Fruit fly (Drosophila melanogaster) whole organism, prepupa: ENCODE data around the gene Prosbeta2.
A peak's percentile ranks its signal among the peaks of the same experiment; 100 is the strongest.

Experiments used
- Blimp-1 ChIP-seq: fragments of 200-800 bp; sonication (Bioruptor generic); optimal IDR thresholded peaks from 3 replicates; lab custom pipeline; 2017; ENCODE audit warnings: missing biosample characterization, missing genetic modification characterization, mild to moderate bottlenecking, moderate library complexity, missing genetic modification reagents
- CG10631 ChIP-seq: fragments of 200-800 bp; sonication (Bioruptor generic); optimal IDR thresholded peaks from 2 replicates; lab custom pipeline; 2016; ENCODE audit warnings: missing biosample characterization, missing genetic modification characterization
- CG10669 ChIP-seq: fragments of 200-800 bp; sonication (Bioruptor generic); optimal IDR thresholded peaks from 3 replicates; lab custom pipeline; 2018; ENCODE audit warnings: missing biosample characterization, mild to moderate bottlenecking, missing genetic modification characterization, moderate library complexity
- CG11294 ChIP-seq: fragments of 200-800 bp; sonication (Bioruptor generic); IDR thresholded peaks from 2 replicates; pipeline ENCODE4 v1.3.6; 2022; ENCODE audit warnings: missing biosample characterization, missing genetic modification characterization
- CG11762 ChIP-seq: fragments of 200-800 bp; sonication (Bioruptor generic); optimal IDR thresholded peaks from 3 replicates; lab custom pipeline; 2016; ENCODE audit warnings: missing biosample characterization, missing genetic modification characterization; ENCODE audit not compliant: insufficient read depth
- CG11902 ChIP-seq: fragments of 200-800 bp; sonication (Bioruptor generic); optimal IDR thresholded peaks from 3 replicates; lab custom pipeline; 2016; ENCODE audit warnings: missing biosample characterization, missing genetic modification characterization
- CG15336 ChIP-seq: fragments of 200-800 bp; sonication (Bioruptor generic); IDR thresholded peaks from 2 replicates; pipeline ENCODE4 v1.3.6; 2022; ENCODE audit warnings: missing biosample characterization, missing genetic modification characterization
- CG16779 ChIP-seq: fragments of 200-800 bp; sonication (Bioruptor generic); optimal IDR thresholded peaks from 3 replicates; lab custom pipeline; 2017; ENCODE audit warnings: missing biosample characterization, mild to moderate bottlenecking, missing genetic modification characterization
- CG3032 ChIP-seq: fragments of 200-800 bp; optimal IDR thresholded peaks from 2 replicates; lab custom pipeline; 2019; ENCODE audit warnings: missing biosample characterization, mild to moderate bottlenecking, missing genetic modification characterization, moderate library complexity
- CG31627 ChIP-seq: fragments of 200-800 bp; sonication (Bioruptor generic); optimal IDR thresholded peaks from 3 replicates; lab custom pipeline; 2016; ENCODE audit warnings: missing biosample characterization, missing genetic modification characterization
- CG3919 ChIP-seq: fragments of 200-800 bp; sonication (Bioruptor generic); optimal IDR thresholded peaks from 3 replicates; lab custom pipeline; 2016; ENCODE audit warnings: missing biosample characterization, missing genetic modification characterization
- CG6808 ChIP-seq: fragments of 200-800 bp; sonication (Bioruptor generic); optimal IDR thresholded peaks from 3 replicates; lab custom pipeline; 2017; ENCODE audit warnings: missing biosample characterization, missing genetic modification characterization, mild to moderate bottlenecking, moderate library complexity, missing genetic modification reagents
- CG6854 ChIP-seq: fragments of 200-800 bp; sonication (Bioruptor generic); optimal IDR thresholded peaks from 2 replicates; lab custom pipeline; 2017; ENCODE audit warnings: missing biosample characterization, mild to moderate bottlenecking, missing genetic modification characterization
- Eip75B ChIP-seq: fragments of 200-800 bp; sonication (Bioruptor generic); optimal IDR thresholded peaks from 3 replicates; lab custom pipeline; 2016; ENCODE audit warnings: missing biosample characterization, missing genetic modification characterization
- Eip78C ChIP-seq: fragments of 200-800 bp; sonication (Bioruptor generic); peaks from one replicate; lab custom pipeline; 2016; ENCODE audit warnings: missing biosample characterization, missing genetic modification characterization
- Ets96B ChIP-seq: fragments of 200-800 bp; optimal IDR thresholded peaks from 2 replicates; lab custom pipeline; 2019; ENCODE audit warnings: missing biosample characterization, mild to moderate bottlenecking, missing genetic modification characterization, moderate library complexity
- Gug ChIP-seq: fragments of 200-800 bp; sonication (Bioruptor generic); IDR thresholded peaks from 2 replicates; pipeline ENCODE4 v1.3.6; 2022; ENCODE audit warnings: missing biosample characterization, missing genetic modification characterization
- Hr38 ChIP-seq: sonication (Bioruptor generic); optimal IDR thresholded peaks from 2 replicates; lab custom pipeline; 2016; ENCODE audit warnings: missing biosample characterization, missing genetic modification characterization
- Hr39 ChIP-seq: fragments of 200-800 bp; sonication (Bioruptor generic); optimal IDR thresholded peaks from 2 replicates; lab custom pipeline; 2016; ENCODE audit warnings: missing biosample characterization, missing genetic modification characterization
- Lpt ChIP-seq: fragments of 200-800 bp; sonication (Bioruptor generic); optimal IDR thresholded peaks from 3 replicates; lab custom pipeline; 2016; ENCODE audit warnings: missing biosample characterization, missing genetic modification characterization
- Sox14 ChIP-seq: fragments of 200-800 bp; sonication (Bioruptor generic); optimal IDR thresholded peaks from 3 replicates; lab custom pipeline; 2016; ENCODE audit warnings: missing biosample characterization, missing genetic modification characterization
- Sox15 ChIP-seq: fragments of 200-800 bp; sonication (Bioruptor generic); optimal IDR thresholded peaks from 3 replicates; lab custom pipeline; 2016; ENCODE audit warnings: missing biosample characterization, missing genetic modification characterization
- achi ChIP-seq: fragments of 200-800 bp; sonication (Bioruptor generic); optimal IDR thresholded peaks from 3 replicates; lab custom pipeline; 2016; ENCODE audit warnings: missing biosample characterization, missing genetic modification characterization
- acj6 ChIP-seq: fragments of 200-800 bp; sonication (Bioruptor generic); optimal IDR thresholded peaks from 3 replicates; lab custom pipeline; 2016; ENCODE audit warnings: missing biosample characterization, missing genetic modification characterization
- cyc ChIP-seq: fragments of 200-800 bp; sonication (Bioruptor generic); optimal IDR thresholded peaks from 3 replicates; lab custom pipeline; 2016; ENCODE audit warnings: missing biosample characterization, missing genetic modification characterization
- dsx ChIP-seq: fragments of 200-800 bp; optimal IDR thresholded peaks from 3 replicates; lab custom pipeline; 2019; ENCODE audit warnings: missing biosample characterization, mild to moderate bottlenecking, missing genetic modification characterization, moderate library complexity; ENCODE audit not compliant: poor library complexity, severe bottlenecking
- eg ChIP-seq: fragments of 200-800 bp; sonication (Bioruptor generic); IDR thresholded peaks from 3 replicates; pipeline ENCODE4 v1.3.6; 2022; ENCODE audit warnings: missing biosample characterization, missing genetic modification characterization
- esn ChIP-seq: fragments of 200-800 bp; sonication (Bioruptor generic); optimal IDR thresholded peaks from 2 replicates; lab custom pipeline; 2016; ENCODE audit warnings: missing biosample characterization, mild to moderate bottlenecking, missing genetic modification characterization, moderate library complexity
- fkh ChIP-seq: fragments of 200-800 bp; sonication (Bioruptor generic); optimal IDR thresholded peaks from 3 replicates; lab custom pipeline; 2017; ENCODE audit warnings: missing biosample characterization, mild to moderate bottlenecking, missing genetic modification characterization, moderate library complexity
- salr ChIP-seq, 2 experiments: fragments of 200-800 bp; sonication (Bioruptor generic); optimal IDR thresholded peaks; 3 replicates each; lab custom pipeline; 2016 to 2018; ENCODE audit warnings: missing biosample characterization in 2 of 2, missing genetic modification characterization in 2 of 2, mild to moderate bottlenecking in 1 of 2
- spab ChIP-seq: fragments of 200-800 bp; sonication (Bioruptor generic); optimal IDR thresholded peaks from 2 replicates; lab custom pipeline; 2017; ENCODE audit warnings: missing biosample characterization, mild to moderate bottlenecking, missing genetic modification characterization, missing genetic modification reagents
- svp ChIP-seq: fragments of 200-800 bp; sonication (Bioruptor generic); peaks from one replicate; lab custom pipeline; 2016; ENCODE audit warnings: missing biosample characterization, missing genetic modification characterization
- topi ChIP-seq: fragments of 200-800 bp; sonication (Bioruptor generic); optimal IDR thresholded peaks from 3 replicates; lab custom pipeline; 2016; ENCODE audit warnings: missing biosample characterization, missing genetic modification characterization

The Prosbeta2 gene

DNA sequence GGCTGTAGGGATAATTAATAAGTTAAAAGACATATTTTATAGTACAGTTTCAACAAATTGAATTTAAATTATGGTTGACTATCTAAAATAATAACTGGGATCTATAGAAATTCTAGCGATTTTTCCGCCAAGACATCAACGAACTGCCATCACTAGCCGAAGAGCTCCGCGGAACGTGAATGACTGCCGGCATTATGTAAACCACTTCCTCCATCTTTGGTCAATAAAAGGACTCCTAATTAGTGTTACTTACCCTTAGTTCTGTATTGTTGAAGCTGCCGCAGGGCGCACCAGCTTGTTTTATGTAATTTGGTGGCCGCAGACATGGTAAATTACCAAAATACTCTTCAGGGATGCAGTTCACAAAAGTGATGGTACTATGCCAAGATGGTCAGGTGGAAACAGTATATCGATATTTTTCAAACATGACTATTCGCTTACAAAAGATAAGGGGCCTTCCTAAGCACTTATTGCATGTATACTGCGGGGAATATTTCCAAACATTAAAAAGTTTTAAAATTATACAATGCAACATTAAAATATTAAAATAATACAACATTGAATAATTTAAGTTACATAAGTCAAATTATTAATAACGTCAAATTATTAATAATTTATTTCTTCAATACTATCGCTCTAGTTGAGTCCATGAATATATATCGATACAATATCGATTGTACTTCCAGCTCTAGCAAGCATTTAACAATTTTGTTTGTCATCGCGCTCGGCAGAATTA is at the start of gene Prosbeta2, which contains the start of gene mRpL39:
Gene Prosbeta2, plus strand, starts transcription at position 668 of the 736 bp plus-strand sequence.
Gene mRpL39, minus strand, starts transcription at position 383 of the 736 bp plus-strand sequence.
- TF ChIP-seq CG11762 (peak; percentile 51), Blimp-1 (GFP tag; lab: Kevin White, UChicago) (no peak), fkh (GFP tag; lab: Kevin White, UChicago) (peak; percentile 6), Sox15 (GFP tag; lab: Kevin White, UChicago) (no peak), cyc (GFP tag; lab: Kevin White, UChicago) (peak; percentile 38), esn (peak; percentile 35), Gug (GFP tag; lab: Robert Waterston, UW) (peak; percentile 27; the same call in 1 of the 2 replicates), CG16779 (no peak), CG10669 (GFP tag; lab: Kevin White, UChicago) (peak; percentile 29), CG10631 (peak; percentile 63), CG31627 (GFP tag; lab: Kevin White, UChicago) (no peak), CG11902 (GFP tag; lab: Kevin White, UChicago) (peak; percentile 62), Sox14 (GFP tag; lab: Kevin White, UChicago) (no peak), Lpt (GFP tag; lab: Kevin White, UChicago) (peak; percentile 23), acj6 (GFP tag; lab: Kevin White, UChicago) (no peak), Eip75B (no peak), eg (GFP tag; lab: Robert Waterston, UW) (peak; percentile 77), spab (no peak), Ets96B (tag; lab: Kevin White, UChicago) (peak; percentile 29), CG15336 (GFP tag; lab: Robert Waterston, UW) (peak; percentile 38; the same call in 1 of the 2 replicates), Eip78C (GFP tag; lab: Kevin White, UChicago) (peak; percentile 36), Hr38 (GFP tag; lab: Kevin White, UChicago) (no peak), CG6854 (GFP tag; lab: Kevin White, UChicago) (no peak), CG3919 (no peak), CG3032 (peak; percentile 78), topi (GFP tag; lab: Kevin White, UChicago) (peak; percentile 33), svp (peak; percentile 55), dsx (GFP tag; lab: Kevin White, UChicago) (no peak), CG11294 (GFP tag; lab: Robert Waterston, UW) (peak; percentile 56; the same call in 1 of the 2 replicates)

DNA sequence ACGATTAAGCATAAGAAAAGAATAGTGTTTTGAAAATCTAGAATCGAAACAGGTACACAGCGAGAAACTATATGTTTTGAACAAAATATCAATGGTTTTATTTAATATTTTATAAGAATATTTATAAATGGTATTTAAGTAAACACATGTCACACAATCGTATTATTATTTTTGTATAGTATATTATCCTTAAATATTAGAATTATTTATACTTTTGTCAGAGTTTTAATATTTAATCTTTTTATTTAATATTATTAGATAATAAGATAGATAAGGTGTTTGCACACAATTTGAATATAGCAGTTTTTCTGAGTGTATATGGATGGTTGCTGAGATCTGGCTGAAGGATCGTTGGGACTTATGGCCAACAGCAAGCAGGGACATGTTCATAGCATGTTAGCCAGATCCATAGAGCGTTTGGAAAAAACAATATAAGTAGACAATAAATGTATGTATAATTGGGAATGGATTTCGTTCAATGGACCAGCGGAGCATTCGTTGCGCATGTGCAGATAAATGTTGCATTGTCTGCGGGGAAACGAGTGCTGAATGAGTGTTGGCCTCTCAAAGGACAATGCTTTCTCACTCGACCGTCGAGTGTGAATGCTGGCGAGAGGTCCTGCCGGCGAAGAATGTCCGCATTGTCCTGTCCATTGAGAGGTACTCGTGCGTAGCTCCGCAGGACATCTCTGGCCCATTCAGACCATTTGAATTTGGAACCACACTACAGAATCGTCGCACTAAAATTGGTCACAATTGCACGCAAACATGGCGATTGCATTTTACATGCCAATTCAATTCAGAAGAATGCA is 46.7 kb upstream of the Prosbeta2 start:
- TF ChIP-seq achi (GFP tag; lab: Kevin White, UChicago), result no peak
- TF ChIP-seq Eip75B, result no peak
- no peak for TF ChIP-seq CG6854 (GFP tag; lab: Kevin White, UChicago)
- no peak for TF ChIP-seq CG6808 (GFP tag; lab: Kevin White, UChicago)
- TF ChIP-seq Hr38 (GFP tag; lab: Kevin White, UChicago), result no peak
- TF ChIP-seq CG10631, result no peak
- no peak for TF ChIP-seq salr (GFP tag; optimal IDR thresholded peaks at IDR 0.05; lab: Kevin White, UChicago)
- no peak for TF ChIP-seq Hr39 (GFP tag; lab: Kevin White, UChicago)

DNA sequence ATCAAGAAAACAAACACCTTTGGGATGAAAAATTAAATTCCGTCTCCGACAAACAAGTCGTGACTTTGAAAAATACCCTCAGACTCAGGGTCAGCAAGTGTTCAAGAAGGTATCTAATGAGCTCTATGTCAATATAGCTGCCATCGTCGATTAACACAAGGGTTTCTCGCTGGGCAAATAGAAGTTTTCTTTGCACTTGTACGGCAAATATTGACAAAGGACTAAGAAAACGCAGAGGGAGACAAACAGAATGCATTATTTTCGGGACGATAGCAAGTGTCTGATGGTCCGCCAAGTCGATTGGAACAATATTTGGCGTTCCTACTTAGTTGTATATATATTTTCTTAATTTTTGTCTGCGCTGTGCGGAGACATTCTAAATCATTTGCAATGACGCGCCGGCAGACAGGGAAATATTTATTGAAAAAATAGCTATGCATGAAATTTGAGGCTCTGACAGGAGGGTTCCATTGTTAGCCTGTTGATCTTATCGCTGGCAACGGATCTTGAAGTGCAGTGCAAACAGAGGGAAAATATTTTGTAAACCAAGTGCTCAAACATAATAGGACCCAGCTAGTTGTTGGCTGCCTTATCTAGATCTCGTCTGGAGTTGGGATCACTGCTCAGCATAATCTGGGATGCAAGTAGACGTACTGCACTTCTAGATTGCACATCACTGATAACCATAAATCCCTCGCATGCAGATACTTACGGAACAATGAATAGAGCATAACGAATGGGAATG is 43.3 kb upstream of the Prosbeta2 start:
- no peak for TF ChIP-seq Eip78C (GFP tag; lab: Kevin White, UChicago)
- TF ChIP-seq fkh (GFP tag; lab: Kevin White, UChicago), result peak; percentile 93
